Worm (Caenorhabditis elegans) whole organism, early embryonic: ENCODE measurements around the gene ZK54.3.

Experiments used
- B0310.2 ChIP-seq: sonication (generic microtip); optimal IDR thresholded peaks from 2 replicates; lab custom pipeline; 2016; ENCODE audit warnings: mild to moderate bottlenecking, missing genetic modification characterization, missing compliant biosample characterization
- F13C5.2 ChIP-seq: sonication (generic microtip); optimal IDR thresholded peaks from 2 replicates; lab custom pipeline; 2017; ENCODE audit warnings: mild to moderate bottlenecking, missing genetic modification characterization, inconsistent platforms, missing compliant biosample characterization
- aly-1 ChIP-seq: sonication (generic microtip); optimal IDR thresholded peaks from 2 replicates; lab custom pipeline; 2016; ENCODE audit warnings: missing genetic modification characterization, missing compliant biosample characterization
- ama-1 ChIP-seq: fragments of 150-350 bp; optimal IDR thresholded peaks from 2 replicates; lab custom pipeline; 2014
- ceh-13 ChIP-seq: fragments of 200-800 bp; sonication (Bioruptor generic); optimal IDR thresholded peaks from 2 replicates; lab custom pipeline; 2018; ENCODE audit warnings: mild to moderate bottlenecking, missing genetic modification characterization, missing compliant biosample characterization
- ceh-36 ChIP-seq: sonication (generic microtip); optimal IDR thresholded peaks from 2 replicates; lab custom pipeline; 2016; ENCODE audit warnings: missing genetic modification characterization, inconsistent platforms, missing compliant biosample characterization
- ets-7 ChIP-seq: sonication (generic microtip); optimal IDR thresholded peaks from 2 replicates; lab custom pipeline; 2016; ENCODE audit warnings: missing genotype, missing genetic modification characterization, missing compliant biosample characterization
- flt-1 ChIP-seq: fragments of 200-800 bp; sonication (Bioruptor generic); IDR thresholded peaks from 2 replicates; pipeline ENCODE4 v1.3.6; 2022; ENCODE audit warnings: missing genetic modification characterization, missing compliant biosample characterization
- hmbx-1 ChIP-seq: sonication (generic microtip); optimal IDR thresholded peaks from 2 replicates; lab custom pipeline; 2016; ENCODE audit warnings: mild to moderate bottlenecking, missing genetic modification characterization, missing compliant biosample characterization
- hmg-4 ChIP-seq: fragments of 200-800 bp; sonication (Bioruptor generic); optimal IDR thresholded peaks from 2 replicates; lab custom pipeline; 2018; ENCODE audit warnings: mild to moderate bottlenecking, missing genetic modification characterization, missing compliant biosample characterization
- hnd-1 ChIP-seq: sonication (generic microtip); optimal IDR thresholded peaks from 2 replicates; lab custom pipeline; 2016; ENCODE audit warnings: missing genetic modification characterization, missing compliant biosample characterization
- pes-1 ChIP-seq: fragments of 200-800 bp; sonication (Bioruptor generic); IDR thresholded peaks from 2 replicates; pipeline ENCODE4 v1.3.6; 2022; ENCODE audit warnings: missing genetic modification reagents, missing genetic modification characterization, missing compliant biosample characterization
- scrt-1 ChIP-seq: fragments of 200-800 bp; sonication (Bioruptor generic); IDR thresholded peaks from 2 replicates; pipeline ENCODE4 v1.3.6; 2022; ENCODE audit warnings: missing genetic modification characterization, missing compliant biosample characterization
- sea-1 ChIP-seq: fragments of 200-800 bp; sonication (Bioruptor generic); conservative IDR thresholded peaks from 2 replicates; pipeline ENCODE4 v1.3.6; 2022; ENCODE audit warnings: missing genetic modification characterization, missing compliant biosample characterization
- tbx-11 ChIP-seq: fragments of 200-800 bp; sonication (Bioruptor generic); IDR thresholded peaks from 2 replicates; pipeline ENCODE4 v1.3.6; 2022; ENCODE audit warnings: missing genetic modification characterization, missing compliant biosample characterization
- tbx-37 ChIP-seq: fragments of 200-800 bp; sonication (Bioruptor generic); conservative IDR thresholded peaks from 2 replicates; pipeline ENCODE4 v1.3.6; 2022; ENCODE audit warnings: missing genetic modification reagents, missing genetic modification characterization, missing compliant biosample characterization
- tra-4 ChIP-seq: sonication (generic microtip); optimal IDR thresholded peaks from 2 replicates; lab custom pipeline; 2017; ENCODE audit warnings: missing genetic modification characterization, missing compliant biosample characterization

ZK54.3 gene

DNA sequence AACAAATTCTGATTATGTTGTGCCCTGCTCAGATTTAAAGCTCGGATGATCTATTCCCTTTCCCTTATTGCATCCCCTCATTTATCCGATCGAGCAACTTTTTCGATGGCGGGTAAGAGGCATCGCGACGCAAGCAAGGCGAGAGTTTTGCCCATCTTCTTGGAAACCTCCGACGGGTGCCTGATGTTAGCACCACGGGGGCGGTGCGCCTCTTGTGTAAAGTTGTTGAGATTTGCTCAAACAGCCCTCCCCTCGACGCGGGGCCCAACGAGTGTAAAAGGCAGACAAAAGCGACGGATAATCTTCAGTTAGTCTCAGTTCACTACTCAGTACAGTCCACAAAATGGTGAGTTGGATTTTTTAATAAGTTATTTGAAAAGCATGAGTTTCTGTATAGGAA, 7.9 kb downstream of the ZK54.3 start, which contains the start of gene mlc-1:
mlc-1 (plus strand) TSS at position 324 of the 400 bp plus-strand sequence.
- TF ChIP-seq scrt-1 (GFP tag; lab: Robert Waterston, UW) (no peak), tbx-37 (GFP tag; lab: Robert Waterston, UW) (no peak), ama-1 (no peak), sea-1 (GFP tag; lab: Robert Waterston, UW) (no peak), ets-7 (tag; lab: Kevin White, UChicago) (no peak), F13C5.2 (no peak), hnd-1 (no peak), flt-1 (GFP tag; lab: Robert Waterston, UW) (no peak), pes-1 (no peak), ceh-36 (tag; lab: Kevin White, UChicago) (no peak), tbx-11 (GFP tag; lab: Robert Waterston, UW) (no peak), ceh-13 (GFP tag; lab: Kevin White, UChicago) (no peak), hmbx-1 (tag; lab: Kevin White, UChicago) (no peak), B0310.2 (tag; lab: Kevin White, UChicago) (no peak), aly-1 (tag; lab: Kevin White, UChicago) (no peak), tra-4 (tag; lab: Kevin White, UChicago) (no peak), hmg-4 (GFP tag; lab: Kevin White, UChicago) (no peak)

DNA sequence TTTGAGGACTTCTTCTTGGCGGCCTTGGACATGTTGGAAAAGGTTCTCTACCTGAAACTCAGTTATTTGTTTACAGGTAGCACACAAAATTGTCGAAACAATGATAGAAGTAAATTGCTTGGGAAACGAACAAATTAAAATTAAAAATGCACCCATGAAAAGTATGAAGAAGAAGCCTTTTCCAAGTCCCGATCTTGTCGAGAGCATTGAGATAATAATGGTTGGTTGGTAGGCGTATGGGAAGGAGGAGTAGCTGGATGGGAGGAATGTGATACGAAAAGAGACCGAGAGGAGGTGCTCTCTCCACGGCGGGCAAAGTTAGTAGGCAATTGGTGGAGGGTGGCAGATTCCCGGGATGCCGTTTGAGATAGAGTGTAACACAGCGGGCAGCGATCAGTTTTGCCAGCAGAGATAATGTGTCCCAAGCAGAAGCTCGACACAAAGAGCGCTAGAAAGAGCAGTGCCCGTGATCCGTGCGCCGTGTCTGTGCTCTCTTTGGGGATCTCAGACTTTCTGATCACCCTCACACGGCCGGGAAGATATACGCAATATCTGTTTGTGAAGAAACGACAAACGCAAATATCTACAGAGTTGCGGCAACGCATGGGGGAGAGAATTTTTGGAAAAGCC, 10.2 kb downstream of the ZK54.3 start, which contains the start of gene mlc-2:
mlc-2 (minus strand) TSS at position 51 of the 630 bp plus-strand sequence.
- TF ChIP-seq hmg-4 (GFP tag; lab: Kevin White, UChicago) (peak; percentile 7), ets-7 (tag; lab: Kevin White, UChicago) (no peak), ceh-36 (tag; lab: Kevin White, UChicago) (no peak), pes-1 (no peak), sea-1 (GFP tag; lab: Robert Waterston, UW) (no peak), aly-1 (tag; lab: Kevin White, UChicago) (peak; percentile 56), ama-1 (no peak), flt-1 (GFP tag; lab: Robert Waterston, UW) (no peak), F13C5.2 (no peak), tbx-37 (GFP tag; lab: Robert Waterston, UW) (no peak), hmbx-1 (tag; lab: Kevin White, UChicago) (no peak), scrt-1 (GFP tag; lab: Robert Waterston, UW) (no peak), B0310.2 (tag; lab: Kevin White, UChicago) (no peak)

DNA sequence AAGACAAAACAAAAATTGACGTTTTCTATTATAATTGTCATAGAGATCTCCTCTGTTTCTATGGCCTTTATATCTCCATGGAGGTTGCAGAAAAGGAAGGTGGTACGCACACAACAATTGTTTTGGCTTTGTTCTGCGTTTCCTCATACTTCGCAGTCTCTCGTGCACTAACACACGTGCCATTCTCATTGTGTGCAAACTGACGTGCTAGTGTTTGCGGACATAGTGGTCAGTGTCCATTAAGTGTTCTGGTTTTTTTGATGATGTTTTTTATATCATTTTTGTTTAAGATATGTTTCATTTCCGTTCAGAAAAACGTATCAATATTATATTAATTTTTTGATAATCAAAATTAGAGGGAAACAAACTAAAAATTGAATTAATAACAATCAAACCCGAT, 15.4 kb downstream of the ZK54.3 start, which contains the start of gene C36E6.2:
C36E6.2 (plus strand) TSS at position 261 of the 400 bp plus-strand sequence.
- 0 out of 2 replicates have a peak, but pooled peaks have one; percentile 33 for TF ChIP-seq scrt-1 (GFP tag; lab: Robert Waterston, UW)
- TF ChIP-seq tbx-11 (GFP tag; lab: Robert Waterston, UW) = no peak
- peak; percentile 39 for TF ChIP-seq hmg-4 (GFP tag; lab: Kevin White, UChicago)

DNA sequence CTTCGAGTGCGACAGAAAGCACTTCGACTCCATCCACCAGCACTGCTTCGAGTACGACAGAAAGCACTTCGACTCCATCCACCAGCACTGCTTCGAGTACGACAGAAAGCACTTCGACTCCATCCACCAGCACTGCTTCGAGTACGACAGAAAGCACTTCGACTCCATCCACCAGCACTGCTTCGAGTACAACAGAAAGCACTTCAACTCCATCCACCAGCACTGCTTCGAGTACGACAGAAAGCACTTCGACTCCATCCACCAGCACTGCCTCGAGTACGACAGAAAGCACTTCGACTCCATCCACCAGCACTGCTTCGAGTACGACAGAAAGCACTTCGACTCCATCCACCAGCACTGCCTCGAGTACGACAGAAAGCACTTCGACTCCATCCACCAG, 19.6 kb downstream of the ZK54.3 start:
- 0 out of 2 replicates have a peak, but pooled peaks have one; percentile 19 for TF ChIP-seq flt-1 (GFP tag; lab: Robert Waterston, UW)

DNA sequence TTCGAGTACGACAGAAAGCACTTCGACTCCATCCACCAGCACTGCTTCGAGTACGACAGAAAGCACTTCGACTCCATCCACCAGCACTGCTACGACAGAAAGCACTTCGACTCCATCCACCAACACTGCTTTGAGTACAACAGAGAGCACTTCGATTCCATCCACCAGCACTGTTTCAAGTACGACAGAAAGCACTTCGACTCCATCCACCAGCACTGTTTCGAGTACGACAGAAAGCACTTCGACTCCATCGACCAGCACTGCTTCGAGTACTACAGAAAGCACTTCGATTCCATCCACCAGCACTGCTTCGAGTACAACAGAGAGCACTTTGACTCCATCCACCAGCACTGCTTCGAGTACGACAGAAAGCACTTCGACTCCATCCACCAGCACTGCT, 21.6 kb downstream of the ZK54.3 start:
- TF ChIP-seq scrt-1 (GFP tag; lab: Robert Waterston, UW) = peak; percentile 27; the same call in 1 of the 2 replicates

DNA sequence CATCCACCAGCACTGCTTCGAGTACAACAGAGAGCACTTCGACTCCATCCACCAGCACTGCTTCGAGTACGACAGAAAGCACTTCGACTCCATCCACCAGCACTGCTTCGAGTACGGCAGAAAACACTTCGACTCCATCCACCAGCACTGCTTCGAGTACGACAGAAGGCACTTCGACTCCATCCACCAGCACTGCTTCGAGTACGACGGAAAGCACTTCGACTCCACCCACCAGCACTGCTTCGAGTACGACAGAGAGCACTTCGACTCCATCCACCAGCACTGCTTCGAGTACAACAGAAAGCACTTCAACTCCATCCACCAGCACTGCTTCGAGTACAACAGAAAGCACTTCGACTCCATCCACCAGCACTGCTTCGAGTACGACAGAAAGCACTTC, 22.1 kb downstream of the ZK54.3 start:
- peak; percentile 32 for TF ChIP-seq scrt-1 (GFP tag; lab: Robert Waterston, UW)

DNA sequence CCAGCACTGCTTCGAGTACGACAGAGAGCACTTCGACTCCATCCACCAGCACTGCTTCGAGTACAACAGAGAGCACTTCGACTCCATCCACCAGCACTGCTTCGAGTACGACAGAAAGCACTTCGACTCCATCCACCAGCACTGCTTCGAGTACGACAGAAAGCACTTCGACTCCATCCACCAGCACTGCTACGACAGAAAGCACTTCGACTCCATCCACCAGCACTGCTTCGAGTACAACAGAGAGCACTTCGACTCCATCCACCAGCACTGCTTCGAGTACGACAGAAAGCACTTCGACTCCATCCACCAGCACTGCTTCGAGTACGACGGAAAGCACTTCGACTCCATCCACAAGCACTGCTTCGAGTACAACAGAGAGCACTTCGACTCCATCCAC, 24.3 kb downstream of the ZK54.3 start:
- TF ChIP-seq tbx-37 (GFP tag; lab: Robert Waterston, UW) (0 out of 2 replicates have a peak, but pooled peaks have one; percentile 46), scrt-1 (GFP tag; lab: Robert Waterston, UW) (peak; percentile 73; the same call in 1 of the 2 replicates)

DNA sequence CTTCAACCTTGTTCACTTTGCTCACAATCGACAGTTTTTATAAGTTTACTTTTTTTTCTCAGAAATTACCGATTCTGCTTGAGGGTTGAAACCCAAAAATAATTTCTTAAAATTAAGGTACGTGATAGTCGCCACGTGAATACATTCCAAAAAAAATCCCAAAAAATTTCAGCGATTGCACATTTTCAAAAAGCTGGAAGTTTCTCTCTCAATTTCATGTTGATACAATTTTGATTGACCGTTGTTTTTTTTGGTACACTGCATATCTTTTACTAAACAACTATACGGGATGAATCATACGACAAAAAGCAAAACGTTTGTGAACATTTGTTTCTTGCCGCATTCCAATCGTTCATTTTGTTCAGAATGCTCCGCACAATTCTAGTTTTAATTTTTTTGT, 28.4 kb downstream of the ZK54.3 start, which contains the start of gene C36E6.8:
C36E6.8 (plus strand) TSS at position 301 of the 400 bp plus-strand sequence.
- no peak for TF ChIP-seq ceh-13 (GFP tag; lab: Kevin White, UChicago)
- TF ChIP-seq F13C5.2 = no peak
- TF ChIP-seq pes-1 = no peak
- TF ChIP-seq ceh-36 (tag; lab: Kevin White, UChicago) = no peak
- no peak for TF ChIP-seq sea-1 (GFP tag; lab: Robert Waterston, UW)

DNA sequence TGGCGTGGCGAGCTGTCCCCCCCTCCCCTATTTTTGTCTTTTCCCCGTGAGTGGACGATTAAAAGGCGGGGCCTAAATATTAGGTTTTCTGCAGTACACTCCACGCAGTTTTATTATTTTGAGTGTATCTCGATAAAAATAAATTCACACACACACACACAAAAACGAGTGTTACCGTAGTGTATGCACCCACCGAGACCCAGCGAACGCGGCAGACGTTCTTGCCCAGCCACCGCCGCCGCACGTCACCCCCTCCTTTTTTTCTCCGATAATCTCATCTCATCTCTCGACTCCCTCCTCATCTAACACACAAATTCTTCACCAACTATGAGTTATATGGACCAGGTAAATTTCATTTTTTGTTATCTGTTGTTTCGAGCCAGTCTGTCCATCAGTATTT, 32.6 kb downstream of the ZK54.3 start, which contains the start of gene fubl-3:
fubl-3 (plus strand) TSS at position 212 of the 400 bp plus-strand sequence.
- TF ChIP-seq scrt-1 (GFP tag; lab: Robert Waterston, UW) = no peak
- TF ChIP-seq tbx-37 (GFP tag; lab: Robert Waterston, UW) = 0 out of 2 replicates have a peak, but pooled peaks have one; percentile 7
- TF ChIP-seq flt-1 (GFP tag; lab: Robert Waterston, UW) = no peak
- TF ChIP-seq hmg-4 (GFP tag; lab: Kevin White, UChicago) = no peak
- TF ChIP-seq hmbx-1 (tag; lab: Kevin White, UChicago) = no peak
